Worm (Caenorhabditis elegans) whole organism, mixed stage, embryonic: Measurements from ENCODE around the gene Y9C9A.5.

Experiments
- M03D4.4 ChIP-seq: sonication (generic microtip); optimal IDR thresholded peaks from 2 replicates; lab custom pipeline; 2017; ENCODE audit warnings: mild to moderate bottlenecking, missing genetic modification characterization, missing compliant biosample characterization
- blmp-1 ChIP-seq: fragments of 150-350 bp; optimal IDR thresholded peaks from 2 replicates; lab custom pipeline; 2014; ENCODE audit warnings: missing biosample characterization, missing genetic modification characterization
- ceh-43 ChIP-seq: fragments of 200-800 bp; sonication (Bioruptor generic); optimal IDR thresholded peaks from 2 replicates; lab custom pipeline; 2018; ENCODE audit warnings: mild to moderate bottlenecking, missing genetic modification characterization, moderate library complexity, missing compliant biosample characterization
- ceh-83 ChIP-seq: fragments of 200-800 bp; sonication (Bioruptor generic); optimal IDR thresholded peaks from 2 replicates; lab custom pipeline; 2018; ENCODE audit warnings: mild to moderate bottlenecking, missing genetic modification characterization, missing compliant biosample characterization
- ces-1 ChIP-seq: fragments of 150-350 bp; optimal IDR thresholded peaks from 2 replicates; lab custom pipeline; 2014; ENCODE audit warnings: missing biosample characterization, missing genetic modification reagents, missing genetic modification characterization
- cnd-1 ChIP-seq: fragments of 200-800 bp; sonication (Bioruptor generic); optimal IDR thresholded peaks from 2 replicates; lab custom pipeline; 2018; ENCODE audit warnings: mild to moderate bottlenecking, missing genetic modification characterization, missing compliant biosample characterization
- drap-1 ChIP-seq: fragments of 200-800 bp; sonication (Bioruptor generic); optimal IDR thresholded peaks from 3 replicates; lab custom pipeline; 2018; ENCODE audit warnings: mild to moderate bottlenecking, missing genetic modification characterization, missing compliant biosample characterization
- elt-1 ChIP-seq: sonication (generic microtip); optimal IDR thresholded peaks from 2 replicates; lab custom pipeline; 2017; ENCODE audit warnings: missing genetic modification characterization, mild to moderate bottlenecking, missing compliant biosample characterization, antibody characterized with exemption, moderate library complexity, borderline replicate concordance; ENCODE audit not compliant: insufficient read depth
- flh-1 ChIP-seq: fragments of 200-800 bp; sonication (Bioruptor generic); optimal IDR thresholded peaks from 2 replicates; lab custom pipeline; 2018; ENCODE audit warnings: mild to moderate bottlenecking, missing genetic modification characterization, moderate library complexity, missing compliant biosample characterization
- hlh-1 ChIP-seq: fragments of 150-350 bp; optimal IDR thresholded peaks from 2 replicates; lab custom pipeline; 2014; ENCODE audit warnings: missing biosample characterization, missing genetic modification reagents, missing genetic modification characterization
- lin-13 ChIP-seq: fragments of 150-350 bp; optimal IDR thresholded peaks from 2 replicates; lab custom pipeline; 2014; ENCODE audit warnings: missing biosample characterization, missing genetic modification characterization
- lin-32 ChIP-seq: fragments of 200-800 bp; sonication (Bioruptor generic); optimal IDR thresholded peaks from 2 replicates; lab custom pipeline; 2018; ENCODE audit warnings: mild to moderate bottlenecking, missing genetic modification characterization, missing compliant biosample characterization
- mab-5 ChIP-seq: fragments of 150-350 bp; optimal IDR thresholded peaks from 2 replicates; lab custom pipeline; 2014; ENCODE audit warnings: missing biosample characterization, missing genetic modification characterization
- mep-1 ChIP-seq: fragments of 150-350 bp; optimal IDR thresholded peaks from 2 replicates; lab custom pipeline; 2017; ENCODE audit warnings: missing biosample characterization, missing genetic modification reagents, missing genetic modification characterization, inconsistent platforms
- mls-2 ChIP-seq: sonication (generic microtip); optimal IDR thresholded peaks from 2 replicates; lab custom pipeline; 2016; ENCODE audit warnings: mild to moderate bottlenecking, missing genetic modification characterization, moderate library complexity, missing compliant biosample characterization
- nhr-12 ChIP-seq: fragments of 150-350 bp; optimal IDR thresholded peaks from 2 replicates; lab custom pipeline; 2014; ENCODE audit warnings: missing biosample characterization, missing genetic modification characterization
- nhr-2 ChIP-seq: fragments of 150-350 bp; optimal IDR thresholded peaks from 2 replicates; lab custom pipeline; 2014; ENCODE audit warnings: missing biosample characterization, missing genetic modification characterization
- nhr-237 ChIP-seq: fragments of 150-350 bp; optimal IDR thresholded peaks from 2 replicates; lab custom pipeline; 2014; ENCODE audit warnings: missing biosample characterization, missing genetic modification characterization
- nhr-28 ChIP-seq: fragments of 150-350 bp; optimal IDR thresholded peaks from 2 replicates; lab custom pipeline; 2014; ENCODE audit warnings: missing biosample characterization, missing genetic modification characterization
- nhr-76 ChIP-seq: sonication (generic microtip); optimal IDR thresholded peaks from 2 replicates; lab custom pipeline; 2017; ENCODE audit warnings: missing biosample characterization, missing genetic modification characterization
- pha-4 ChIP-seq: fragments of 150-350 bp; optimal IDR thresholded peaks from 2 replicates; lab custom pipeline; 2018; ENCODE audit warnings: missing biosample characterization, missing genetic modification reagents, missing genetic modification characterization
- sem-2 ChIP-seq: fragments of 200-800 bp; sonication (Bioruptor generic); optimal IDR thresholded peaks from 2 replicates; lab custom pipeline; 2018; ENCODE audit warnings: mild to moderate bottlenecking, missing genetic modification characterization, missing compliant biosample characterization
- snpc-4 ChIP-seq: fragments of 150-350 bp; optimal IDR thresholded peaks from 2 replicates; lab custom pipeline; 2014; ENCODE audit warnings: missing biosample characterization, missing genetic modification characterization
- sptf-1 ChIP-seq: sonication (generic microtip); optimal IDR thresholded peaks from 2 replicates; lab custom pipeline; 2017; ENCODE audit warnings: mild to moderate bottlenecking, missing genetic modification characterization, moderate library complexity, missing compliant biosample characterization
- tbx-8 ChIP-seq: fragments of 200-800 bp; sonication (Bioruptor generic); optimal IDR thresholded peaks from 2 replicates; lab custom pipeline; 2018; ENCODE audit warnings: mild to moderate bottlenecking, missing genetic modification characterization, moderate library complexity, missing compliant biosample characterization
- unc-120 ChIP-seq: sonication (generic microtip); optimal IDR thresholded peaks from 2 replicates; lab custom pipeline; 2017; ENCODE audit warnings: missing genetic modification characterization, missing compliant biosample characterization; ENCODE audit not compliant: poor library complexity, severe bottlenecking
- unc-39 ChIP-seq: fragments of 150-350 bp; optimal IDR thresholded peaks from 2 replicates; lab custom pipeline; 2014; ENCODE audit warnings: missing biosample characterization, missing genetic modification characterization
- unc-62 ChIP-seq: fragments of 150-350 bp; optimal IDR thresholded peaks from 2 replicates; lab custom pipeline; 2014; ENCODE audit warnings: missing biosample characterization, missing genetic modification reagents, missing genetic modification characterization
- zip-8 ChIP-seq: fragments of 150-350 bp; optimal IDR thresholded peaks from 2 replicates; lab custom pipeline; 2014; ENCODE audit warnings: missing biosample characterization, missing genetic modification characterization
- ztf-11 ChIP-seq: fragments of 150-350 bp; optimal IDR thresholded peaks from 2 replicates; lab custom pipeline; 2014; ENCODE audit warnings: missing biosample characterization, missing genetic modification characterization

Gene Y9C9A.5

ce11 chrIV:4915689-4916088, 26.1 kb upstream of the Y9C9A.5 start, which contains the start of gene str-155:
Gene str-155 (plus strand): TSS chrIV:4915989.
- no peak for TF ChIP-seq lin-13
- no peak for TF ChIP-seq M03D4.4
- no peak for TF ChIP-seq unc-39 (tag; lab: Kevin White, UChicago)
- no peak for TF ChIP-seq ceh-43 (GFP tag; lab: Kevin White, UChicago)
- TF ChIP-seq nhr-28: no peak
- no peak for TF ChIP-seq drap-1 (GFP tag; lab: Kevin White, UChicago)
- no peak for TF ChIP-seq mep-1
- TF ChIP-seq nhr-76 (tag; lab: Kevin White, UChicago): no peak
- TF ChIP-seq unc-120 (tag; lab: Kevin White, UChicago): no peak

- no peak for TF ChIP-seq hlh-1 (tag; lab: Kevin White, UChicago)
- TF ChIP-seq, all 35 proteins: peak for 0
Observed at ce11 chrIV:4917774-4918173, 24.0 kb upstream of the Y9C9A.5 start, which contains the start of gene str-158. Gene str-158 (plus strand): TSS chrIV:4918074.

ce11 chrIV:4930045-4930444, 11.7 kb upstream of the Y9C9A.5 start, which contains the start of gene Y9C9A.8:
Gene Y9C9A.8 (plus strand): TSS chrIV:4930345.
- TF ChIP-seq blmp-1 (tag; lab: Kevin White, UChicago) (no peak), mab-5 (tag; lab: Kevin White, UChicago) (no peak), unc-120 (tag; lab: Kevin White, UChicago) (no peak), unc-62 (GFP tag; lab: Kevin White, UChicago) (no peak), lin-32 (GFP tag; lab: Kevin White, UChicago) (no peak), nhr-237 (no peak), mls-2 (no peak), ces-1 (no peak), snpc-4 (tag; lab: Kevin White, UChicago) (no peak), nhr-76 (tag; lab: Kevin White, UChicago) (no peak), cnd-1 (tag; lab: Kevin White, UChicago) (no peak), elt-1 (tag; lab: Kevin White, UChicago) (no peak), nhr-2 (tag; lab: Kevin White, UChicago) (no peak), nhr-12 (tag; lab: Kevin White, UChicago) (no peak), ztf-11 (tag; lab: Kevin White, UChicago) (no peak), ceh-83 (GFP tag; lab: Kevin White, UChicago) (no peak), sptf-1 (tag; lab: Kevin White, UChicago) (no peak)
- TF ChIP-seq, all 35 proteins: peak for 0

ce11 chrIV:4930754-4931322, 10.9 kb upstream of the Y9C9A.5 start:
- TF ChIP-seq lin-32 (GFP tag; lab: Kevin White, UChicago) (no peak), nhr-237 (no peak), sem-2 (no peak), lin-13 (no peak), M03D4.4 (no peak), ceh-83 (GFP tag; lab: Kevin White, UChicago) (no peak), unc-120 (tag; lab: Kevin White, UChicago) (no peak), pha-4 (tag; lab: Kevin White, UChicago) (no peak), ztf-11 (tag; lab: Kevin White, UChicago) (no peak), ces-1 (no peak), drap-1 (GFP tag; lab: Kevin White, UChicago) (no peak), flh-1 (no peak), mab-5 (tag; lab: Kevin White, UChicago) (no peak), zip-8 (tag; lab: Kevin White, UChicago) (no peak), mls-2 (no peak), tbx-8 (GFP tag; lab: Kevin White, UChicago) (no peak), mep-1 (no peak), hlh-1 (tag; lab: Kevin White, UChicago) (no peak)

ce11 chrIV:4934103-4934502, 7.7 kb upstream of the Y9C9A.5 start, which contains the start of gene str-153:
Gene str-153 (plus strand): TSS chrIV:4934403.
- TF ChIP-seq ztf-11 (tag; lab: Kevin White, UChicago) (no peak), sptf-1 (tag; lab: Kevin White, UChicago) (no peak)
